Fruit fly (Drosophila melanogaster): ENCODE data around the gene cDIP.

The cDIP gene

DNA sequence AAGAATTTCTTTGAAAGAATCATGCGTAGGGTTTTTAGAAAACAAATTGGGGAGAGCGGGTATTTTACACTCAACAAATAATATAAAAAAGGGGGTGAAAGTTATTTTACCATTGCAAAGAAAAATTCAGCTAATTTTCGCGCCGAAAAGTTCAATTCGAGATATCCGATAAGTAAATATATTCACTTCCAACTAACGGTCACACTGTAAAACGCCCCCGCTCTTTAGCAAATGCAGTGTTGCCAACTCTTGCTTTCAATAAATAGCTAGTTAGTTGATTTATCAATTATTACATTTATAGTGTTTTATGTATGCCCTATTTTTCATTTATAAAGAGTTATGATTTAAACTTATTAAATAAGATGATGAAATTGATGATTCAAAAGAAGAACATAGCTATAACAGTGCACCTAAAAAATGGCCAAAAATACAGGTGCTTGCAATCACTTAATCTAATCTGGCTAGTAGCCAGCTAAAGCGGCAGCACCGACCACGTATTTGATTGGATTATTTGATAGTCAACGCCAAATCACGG lies 22.6 kb downstream of the cDIP start, which contains the start of gene meigo (continued):
- TF ChIP-seq CG17361 (GFP tag; IDR thresholded peaks at IDR 0.05), result peak; percentile 84
- TF ChIP-seq CG11696 (GFP tag; IDR thresholded peaks at IDR 0.05), result no peak
- TF ChIP-seq CG9215 (GFP tag; IDR thresholded peaks at IDR 0.05), result peak; percentile 72
- TF ChIP-seq grn (GFP tag; optimal IDR thresholded peaks at IDR 0.05), result peak; percentile 99
- peak; percentile 74 for TF ChIP-seq Elba2 (GFP tag; optimal IDR thresholded peaks at IDR 0.05)
- TF ChIP-seq shn (GFP tag; optimal IDR thresholded peaks at IDR 0.05), result peak; percentile 6
- peak in 1 of 2 experiments; percentile 22 for TF ChIP-seq chif (GFP tag; optimal IDR thresholded peaks at IDR 0.05)
- peak; percentile 58 for TF ChIP-seq CG18764 (GFP tag; optimal IDR thresholded peaks at IDR 0.05)
- TF ChIP-seq maf-S (GFP tag; optimal IDR thresholded peaks at IDR 0.05), result peak; percentile 43
- TF ChIP-seq Hand (GFP tag; optimal IDR thresholded peaks at IDR 0.05), result peak; percentile 20
- peak; percentile 76 for TF ChIP-seq pho (GFP tag; optimal IDR thresholded peaks at IDR 0.05)
- peak; percentile 34 for TF ChIP-seq gro (GFP tag; optimal IDR thresholded peaks at IDR 0.05)
- TF ChIP-seq CG4707 (GFP tag; optimal IDR thresholded peaks at IDR 0.05), result no peak
- TF ChIP-seq Oli (tag; optimal IDR thresholded peaks at IDR 0.05), result peak; percentile 53
- peak; percentile 30 for TF ChIP-seq CG8281 (tag; optimal IDR thresholded peaks at IDR 0.05)
- peak; percentile 66 for TF ChIP-seq vfl (GFP tag; optimal IDR thresholded peaks at IDR 0.05)
- TF ChIP-seq CG13624 (GFP tag; optimal IDR thresholded peaks at IDR 0.05), result peak; percentile 60
- TF ChIP-seq CG10654 (GFP tag; optimal IDR thresholded peaks at IDR 0.05), result peak; percentile 67
- TF ChIP-seq YL-1 (GFP tag; optimal IDR thresholded peaks at IDR 0.05), result peak; percentile 90
- peak; percentile 87 for TF ChIP-seq CG15601 (tag; optimal IDR thresholded peaks at IDR 0.05)
- peak; percentile 55 for TF ChIP-seq CG13775 (GFP tag; optimal IDR thresholded peaks at IDR 0.05)
- peak; percentile 14 for TF ChIP-seq cwo (GFP tag; optimal IDR thresholded peaks at IDR 0.05)
- TF ChIP-seq gsb-n (tag; optimal IDR thresholded peaks at IDR 0.05), result peak; percentile 44
- TF ChIP-seq CG1792 (GFP tag; optimal IDR thresholded peaks at IDR 0.05), result peak; percentile 31
- TF ChIP-seq nerfin-1 (tag; optimal IDR thresholded peaks at IDR 0.05), result peak; percentile 74
- peak; percentile 54 for TF ChIP-seq CG16863 (GFP tag; optimal IDR thresholded peaks at IDR 0.05)
- TF ChIP-seq E2f2 (GFP tag; IDR thresholded peaks at IDR 0.05), result peak; percentile 91
- peak; percentile 95 for TF ChIP-seq Xbp1 (GFP tag; optimal IDR thresholded peaks at IDR 0.05)
- peak; percentile 73 for TF ChIP-seq HLH54F (GFP tag; optimal IDR thresholded peaks at IDR 0.05)
- TF ChIP-seq BtbVII (GFP tag; optimal IDR thresholded peaks at IDR 0.05), result peak; percentile 34
- no peak for TF ChIP-seq ro (GFP tag; IDR thresholded peaks at IDR 0.05)
- TF ChIP-seq CG11560 (tag; IDR thresholded peaks at IDR 0.05), result peak; percentile 83; the same call in 2 of the 3 replicates
- TF ChIP-seq ap (GFP tag; IDR thresholded peaks at IDR 0.05), result no peak
- TF ChIP-seq bbx (GFP tag; IDR thresholded peaks at IDR 0.05; ENCODE audit: partially characterized antibody), result no peak; the same call in 1 of the 2 replicates
- TF ChIP-seq salm (tag; optimal IDR thresholded peaks at IDR 0.05), result peak; percentile 38
- TF ChIP-seq CG6813 (GFP tag; optimal IDR thresholded peaks at IDR 0.05), result no peak
- peak; percentile 58; the same call in 1 of the 3 replicates for TF ChIP-seq zfh1 (GFP tag; IDR thresholded peaks at IDR 0.05)
- no peak for TF ChIP-seq CG32767 (GFP tag; IDR thresholded peaks at IDR 0.05)
- TF ChIP-seq Nf-YC (tag; optimal IDR thresholded peaks at IDR 0.05), result peak; percentile 84
- TF ChIP-seq CG11093 (GFP tag; IDR thresholded peaks at IDR 0.05), result peak; percentile 28; the same call in 1 of the 3 replicates
- peak; percentile 33 for TF ChIP-seq az2 (GFP tag; optimal IDR thresholded peaks at IDR 0.05)
- peak; percentile 44 for TF ChIP-seq CrebB (tag; optimal IDR thresholded peaks at IDR 0.05)
- TF ChIP-seq Atf3 (GFP tag; optimal IDR thresholded peaks at IDR 0.05), result peak; percentile 19
- peak; percentile 71 for TF ChIP-seq Hsf (GFP tag; optimal IDR thresholded peaks at IDR 0.05)
- TF ChIP-seq sr (GFP tag; IDR thresholded peaks at IDR 0.05), result peak; percentile 97
- TF ChIP-seq fu2 (GFP tag; optimal IDR thresholded peaks at IDR 0.05), result peak; percentile 53
- no peak for TF ChIP-seq CG6854 (GFP tag; optimal IDR thresholded peaks at IDR 0.05)
- peak; percentile 55 for TF ChIP-seq CG12299 (tag; optimal IDR thresholded peaks at IDR 0.05)
- TF ChIP-seq Six4 (GFP tag; optimal IDR thresholded peaks at IDR 0.05), result peak; percentile 46
- no peak for TF ChIP-seq ATbp (GFP tag; optimal IDR thresholded peaks at IDR 0.05)
- TF ChIP-seq CG2116 (GFP tag; optimal IDR thresholded peaks at IDR 0.05), result peak; percentile 85

All from whole organism, embryonic.